Worm (Caenorhabditis elegans): ENCODE data around the gene C17B7.4.

Gene C17B7.4

ce11 chrV:3320432-3320831 lies 18.7 kb upstream of the C17B7.4 start, which contains the start of gene C17B7.14:
C17B7.14 (minus strand) TSS chrV:3320532.
- TF ChIP-seq hlh-8 (tag; optimal IDR thresholded peaks at IDR 0.05) (no peak), unc-55 (GFP tag; optimal IDR thresholded peaks at IDR 0.05) (no peak), unc-42 (tag; optimal IDR thresholded peaks at IDR 0.05) (no peak), dve-1 (tag; optimal IDR thresholded peaks at IDR 0.05) (no peak), elt-2 (tag; optimal IDR thresholded peaks at IDR 0.05) (no peak), sox-2 (GFP tag; IDR thresholded peaks at IDR 0.05) (no peak), fax-1 (tag; optimal IDR thresholded peaks at IDR 0.05) (no peak), pros-1 (tag; optimal IDR thresholded peaks at IDR 0.05) (no peak), madf-2 (tag; optimal IDR thresholded peaks at IDR 0.05) (no peak)

ce11 chrV:3324178-3324577 lies 14.9 kb upstream of the C17B7.4 start, which contains the start of gene C17B7.8:
C17B7.8 (minus strand) TSS chrV:3324278.
- TF ChIP-seq odd-2 (tag; optimal IDR thresholded peaks at IDR 0.05), result no peak
- TF ChIP-seq mec-3 (tag; optimal IDR thresholded peaks at IDR 0.05; ENCODE audit: borderline replicate concordance), result no peak
- no peak for TF ChIP-seq K09A11.1 (tag; optimal IDR thresholded peaks at IDR 0.05; ENCODE audit: insufficient read depth)
- TF ChIP-seq dve-1 (tag; optimal IDR thresholded peaks at IDR 0.05), result no peak
- no peak for TF ChIP-seq Y22D7AL.16 (tag; optimal IDR thresholded peaks at IDR 0.05)
- TF ChIP-seq F13H6.1 (tag; optimal IDR thresholded peaks at IDR 0.05), result no peak
- TF ChIP-seq npax-4 (tag; optimal IDR thresholded peaks at IDR 0.05), result no peak
- no peak for TF ChIP-seq hlh-6 (tag; optimal IDR thresholded peaks at IDR 0.05)
- no peak for TF ChIP-seq nfya-1 (tag; optimal IDR thresholded peaks at IDR 0.05)
- TF ChIP-seq dmd-4 (tag; optimal IDR thresholded peaks at IDR 0.05; ENCODE audit: borderline replicate concordance), result no peak
- TF ChIP-seq pag-3 (tag; optimal IDR thresholded peaks at IDR 0.05; ENCODE audit: borderline replicate concordance), result no peak
- TF ChIP-seq C38D4.7 (GFP tag; optimal IDR thresholded peaks at IDR 0.05), result no peak
- no peak for TF ChIP-seq ztf-16 (tag; optimal IDR thresholded peaks at IDR 0.05)
- no peak for TF ChIP-seq ceh-30 (tag; optimal IDR thresholded peaks at IDR 0.05)
- no peak for TF ChIP-seq fkh-6 (tag; optimal IDR thresholded peaks at IDR 0.05)
- TF ChIP-seq sox-4 (tag; optimal IDR thresholded peaks at IDR 0.05), result no peak
- no peak for TF ChIP-seq ceh-9 (tag; optimal IDR thresholded peaks at IDR 0.05)
- no peak for TF ChIP-seq T23F11.4 (GFP tag; optimal IDR thresholded peaks at IDR 0.05)
- TF ChIP-seq nhr-11 (tag; optimal IDR thresholded peaks at IDR 0.05), result no peak

ce11 chrV:3332023-3332422 lies 7.1 kb upstream of the C17B7.4 start, which contains the start of gene C17B7.9:
C17B7.9 (minus strand) TSS chrV:3332123.
- TF ChIP-seq ceh-45 (GFP tag; IDR thresholded peaks at IDR 0.05) (no peak), ama-1 (optimal IDR thresholded peaks at IDR 0.05) (no peak), Y22D7AL.16 (tag; optimal IDR thresholded peaks at IDR 0.05) (no peak), unc-86 (tag; optimal IDR thresholded peaks at IDR 0.05) (no peak), ahr-1 (tag; optimal IDR thresholded peaks at IDR 0.05) (no peak), pha-4 (tag; optimal IDR thresholded peaks at IDR 0.05) (no peak), hlh-6 (tag; optimal IDR thresholded peaks at IDR 0.05) (no peak), tbx-2 (tag; optimal IDR thresholded peaks at IDR 0.05) (no peak), dmd-4 (tag; optimal IDR thresholded peaks at IDR 0.05; ENCODE audit: borderline replicate concordance) (no peak), lim-6 (tag; optimal IDR thresholded peaks at IDR 0.05) (no peak), ceh-48 (tag; optimal IDR thresholded peaks at IDR 0.05) (no peak), hlh-8 (tag; optimal IDR thresholded peaks at IDR 0.05) (no peak)

ce11 chrV:3333334-3333733 lies 5.8 kb upstream of the C17B7.4 start, which contains the start of gene C17B7.5:
C17B7.5 (plus strand) TSS chrV:3333634.
- TF ChIP-seq ceh-34 (tag; optimal IDR thresholded peaks at IDR 0.05) (no peak), ceh-14 (tag; optimal IDR thresholded peaks at IDR 0.05) (no peak), dmd-4 (tag; optimal IDR thresholded peaks at IDR 0.05; ENCODE audit: borderline replicate concordance) (no peak), ceh-19 (GFP tag; optimal IDR thresholded peaks at IDR 0.05) (no peak), dve-1 (tag; optimal IDR thresholded peaks at IDR 0.05) (no peak), ceh-6 (GFP tag; optimal IDR thresholded peaks at IDR 0.05) (no peak), nfya-1 (tag; optimal IDR thresholded peaks at IDR 0.05) (no peak), fkh-10 (GFP tag; optimal IDR thresholded peaks at IDR 0.05) (no peak), rnt-1 (tag; optimal IDR thresholded peaks at IDR 0.05) (no peak), hlh-30 (tag; optimal IDR thresholded peaks at IDR 0.05; ENCODE audit: insufficient read depth) (no peak), ama-1 (optimal IDR thresholded peaks at IDR 0.05) (no peak), ceh-45 (GFP tag; IDR thresholded peaks at IDR 0.05) (no peak), pag-3 (tag; optimal IDR thresholded peaks at IDR 0.05; ENCODE audit: borderline replicate concordance) (no peak), fkh-6 (tag; optimal IDR thresholded peaks at IDR 0.05) (no peak), sdc-2 (tag; optimal IDR thresholded peaks at IDR 0.05) (no peak), ceh-48 (tag; optimal IDR thresholded peaks at IDR 0.05) (no peak), pha-4 (tag; optimal IDR thresholded peaks at IDR 0.05) (no peak), che-1 (tag; optimal IDR thresholded peaks at IDR 0.05) (no peak), ceh-22 (tag; optimal IDR thresholded peaks at IDR 0.05) (no peak)
